Fruit fly (Drosophila melanogaster) whole organism, pupa: Measurements from ENCODE around the gene Bet1.

Experiments
- CG10348 ChIP-seq: fragments of 200-800 bp; sonication (Bioruptor generic); IDR thresholded peaks from 2 replicates; pipeline ENCODE4 v1.3.6; 2022; ENCODE audit warnings: missing biosample characterization, missing genetic modification characterization
- CG12605 ChIP-seq: fragments of 200-800 bp; sonication (Bioruptor generic); IDR thresholded peaks from 2 replicates; pipeline ENCODE4 v1.3.6; 2022; ENCODE audit warnings: missing biosample characterization, missing genetic modification characterization
- CG13204 ChIP-seq: fragments of 200-800 bp; sonication (Bioruptor generic); optimal IDR thresholded peaks from 2 replicates; lab custom pipeline; 2018; ENCODE audit warnings: missing biosample characterization, mild to moderate bottlenecking, missing genetic modification characterization, moderate library complexity
- CG14655 ChIP-seq: fragments of 200-800 bp; sonication (Bioruptor generic); optimal IDR thresholded peaks from 3 replicates; lab custom pipeline; 2017; ENCODE audit warnings: mild to moderate bottlenecking, missing biosample characterization, missing genetic modification reagents, missing genetic modification characterization
- CG15710 ChIP-seq: fragments of 200-800 bp; sonication (Bioruptor generic); optimal IDR thresholded peaks from 2 replicates; lab custom pipeline; 2018; ENCODE audit warnings: missing biosample characterization, mild to moderate bottlenecking, missing genetic modification characterization, moderate library complexity
- CG17806 ChIP-seq: fragments of 200-800 bp; sonication (Bioruptor generic); optimal IDR thresholded peaks from 2 replicates; lab custom pipeline; 2018; ENCODE audit warnings: missing biosample characterization, mild to moderate bottlenecking, missing genetic modification characterization, moderate library complexity
- CG32121 ChIP-seq: fragments of 200-800 bp; sonication (Bioruptor generic); IDR thresholded peaks from 2 replicates; pipeline ENCODE4 v1.3.6; 2022; ENCODE audit warnings: missing biosample characterization, missing genetic modification characterization
- CG34367 ChIP-seq: fragments of 200-800 bp; sonication (Bioruptor generic); optimal IDR thresholded peaks from 2 replicates; lab custom pipeline; 2018; ENCODE audit warnings: missing biosample characterization, mild to moderate bottlenecking, missing genetic modification characterization
- CG4496 ChIP-seq: fragments of 200-800 bp; sonication (Bioruptor generic); IDR thresholded peaks from 3 replicates; pipeline ENCODE4 v1.3.6; 2022; ENCODE audit warnings: missing biosample characterization, missing genetic modification characterization
- CG8159 ChIP-seq: fragments of 200-800 bp; sonication (Bioruptor generic); optimal IDR thresholded peaks from 3 replicates; lab custom pipeline; 2018; ENCODE audit warnings: missing biosample characterization, mild to moderate bottlenecking, missing genetic modification characterization, moderate library complexity
- CG8301 ChIP-seq: fragments of 200-800 bp; sonication (Bioruptor generic); optimal IDR thresholded peaks from 2 replicates; lab custom pipeline; 2018; ENCODE audit warnings: missing biosample characterization, mild to moderate bottlenecking, missing genetic modification characterization
- CG9948 ChIP-seq: fragments of 200-800 bp; sonication (Bioruptor generic); optimal IDR thresholded peaks from 2 replicates; lab custom pipeline; 2018; ENCODE audit warnings: missing biosample characterization, mild to moderate bottlenecking, missing genetic modification characterization, moderate library complexity
- D1 ChIP-seq: fragments of 200-800 bp; sonication (Bioruptor generic); optimal IDR thresholded peaks from 2 replicates; lab custom pipeline; 2018; ENCODE audit warnings: missing biosample characterization, mild to moderate bottlenecking, missing genetic modification characterization, moderate library complexity
- EcR ChIP-seq: fragments of 200-800 bp; sonication (Bioruptor generic); optimal IDR thresholded peaks from 3 replicates; lab custom pipeline; 2019; ENCODE audit warnings: missing biosample characterization, missing genetic modification characterization, mild to moderate bottlenecking, moderate library complexity, missing genetic modification reagents
- Ets98B ChIP-seq: fragments of 200-800 bp; sonication (Bioruptor generic); IDR thresholded peaks from 2 replicates; pipeline ENCODE4 v1.3.6; 2022; ENCODE audit warnings: missing biosample characterization, missing genetic modification characterization
- Pif1A ChIP-seq: fragments of 200-800 bp; sonication (Bioruptor generic); optimal IDR thresholded peaks from 3 replicates; lab custom pipeline; 2016; ENCODE audit warnings: missing biosample characterization, missing genetic modification characterization
- Pif1B ChIP-seq: fragments of 200-800 bp; sonication (Bioruptor generic); optimal IDR thresholded peaks from 3 replicates; lab custom pipeline; 2016; ENCODE audit warnings: missing biosample characterization, missing genetic modification characterization
- Snoo ChIP-seq: fragments of 200-800 bp; sonication (Bioruptor generic); optimal IDR thresholded peaks from 3 replicates; lab custom pipeline; 2017; ENCODE audit warnings: missing biosample characterization, mild to moderate bottlenecking, missing genetic modification characterization, inconsistent platforms
- fd96Ca ChIP-seq: fragments of 200-800 bp; sonication (Bioruptor generic); IDR thresholded peaks from 3 replicates; pipeline ENCODE4 v1.3.6; 2022; ENCODE audit warnings: missing biosample characterization, missing genetic modification characterization
- gl ChIP-seq: fragments of 200-800 bp; sonication (Bioruptor generic); optimal IDR thresholded peaks from 2 replicates; lab custom pipeline; 2018; ENCODE audit warnings: missing biosample characterization, mild to moderate bottlenecking, missing genetic modification characterization
- rn ChIP-seq: fragments of 200-800 bp; sonication (Bioruptor generic); IDR thresholded peaks from 2 replicates; pipeline ENCODE4 v1.3.6; 2022; ENCODE audit warnings: missing biosample characterization, missing genetic modification characterization

Bet1 gene

dm6 chr3L:19229491-19229890 is 31.7 kb upstream of the Bet1 start:
- TF ChIP-seq CG12605 (GFP tag; lab: Robert Waterston, UW) (no peak), EcR (GFP tag; lab: Kevin White, UChicago) (no peak), Snoo (tag; lab: Kevin White, UChicago) (no peak)

- TF ChIP-seq CG13204 (GFP tag; lab: Kevin White, UChicago): peak; percentile 53
- no peak for TF ChIP-seq Pif1B (GFP tag; lab: Kevin White, UChicago)
- no peak for TF ChIP-seq CG10348 (GFP tag; lab: Robert Waterston, UW)
- peak; percentile 4 for TF ChIP-seq CG17806 (tag; lab: Kevin White, UChicago)
- TF ChIP-seq EcR (GFP tag; lab: Kevin White, UChicago): peak; percentile 59
- TF ChIP-seq rn (GFP tag; lab: Robert Waterston, UW): no peak
- TF ChIP-seq CG8159 (tag; lab: Kevin White, UChicago): peak; percentile 42
- TF ChIP-seq, all 21 proteins: peak for 4
Measured at dm6 chr3L:19230801-19231547, 30.2 kb upstream of the Bet1 start.

dm6 chr3L:19231608-19232007 is 29.6 kb upstream of the Bet1 start:
- TF ChIP-seq CG13204 (GFP tag; lab: Kevin White, UChicago): no peak
- TF ChIP-seq Ets98B: no peak
- TF ChIP-seq CG34367: no peak
- TF ChIP-seq CG32121 (GFP tag; lab: Robert Waterston, UW): no peak
- TF ChIP-seq CG10348 (GFP tag; lab: Robert Waterston, UW): no peak
- TF ChIP-seq Pif1A (GFP tag; lab: Kevin White, UChicago): no peak
- TF ChIP-seq Pif1B (GFP tag; lab: Kevin White, UChicago): no peak
- no peak for TF ChIP-seq CG14655
- TF ChIP-seq rn (GFP tag; lab: Robert Waterston, UW): no peak
- TF ChIP-seq CG17806 (tag; lab: Kevin White, UChicago): no peak

dm6 chr3L:19233798-19234781 is 27.1 kb upstream of the Bet1 start:
- TF ChIP-seq EcR (GFP tag; lab: Kevin White, UChicago) (no peak), rn (GFP tag; lab: Robert Waterston, UW) (0 out of 2 replicates have a peak, but pooled peaks have one; percentile 42), CG8159 (tag; lab: Kevin White, UChicago) (peak; percentile 11), CG14655 (peak; percentile 79), Snoo (tag; lab: Kevin White, UChicago) (no peak), Ets98B (peak; percentile 87), CG13204 (GFP tag; lab: Kevin White, UChicago) (peak; percentile 35), CG34367 (peak; percentile 46), fd96Ca (GFP tag; lab: Robert Waterston, UW) (peak; percentile 80), gl (tag; lab: Kevin White, UChicago) (peak; percentile 65), Pif1B (GFP tag; lab: Kevin White, UChicago) (no peak), D1 (no peak), Pif1A (GFP tag; lab: Kevin White, UChicago) (no peak), CG9948 (tag; lab: Kevin White, UChicago) (peak; percentile 26), CG32121 (GFP tag; lab: Robert Waterston, UW) (peak; percentile 21; the same call in 1 of the 2 replicates), CG8301 (peak; percentile 45), CG15710 (peak; percentile 36), CG17806 (tag; lab: Kevin White, UChicago) (no peak), CG4496 (peak; percentile 90), CG10348 (GFP tag; lab: Robert Waterston, UW) (no peak), CG12605 (GFP tag; lab: Robert Waterston, UW) (peak; percentile 89)

dm6 chr3L:19234922-19235702 is 26.1 kb upstream of the Bet1 start, which contains the start of gene fz2:
TSS of gene fz2 (minus strand) at chr3L:19235373.
- TF ChIP-seq CG10348 (GFP tag; lab: Robert Waterston, UW): no peak
- TF ChIP-seq CG4496: peak; percentile 47; the same call in 1 of the 3 replicates
- 0 out of 2 replicates have a peak, but pooled peaks have one; percentile 32 for TF ChIP-seq CG32121 (GFP tag; lab: Robert Waterston, UW)
- TF ChIP-seq Pif1A (GFP tag; lab: Kevin White, UChicago): no peak
